Worm (Caenorhabditis elegans): ENCODE results near the gene srh-104.

Gene srh-104

DNA sequence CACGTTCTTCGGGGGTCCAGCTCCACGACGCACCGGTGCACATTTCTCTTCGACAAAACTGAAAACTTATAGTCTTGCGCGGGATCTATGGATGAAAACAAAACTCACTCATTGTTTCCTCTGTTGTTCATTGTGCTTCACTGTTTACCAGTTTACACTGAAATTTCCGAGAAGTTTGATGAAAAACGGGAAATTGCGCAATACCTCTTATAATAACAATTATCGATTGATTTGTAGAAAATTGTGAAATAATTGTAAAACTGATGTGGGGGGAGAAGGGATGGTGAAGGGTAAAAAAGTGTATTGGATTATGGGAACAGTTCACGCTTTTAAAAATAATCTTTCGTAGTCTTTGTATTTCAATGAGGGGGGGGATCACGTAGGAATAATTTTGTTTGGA lies 14.5 kb downstream of the srh-104 start:
- peak in 1 of 2 experiments; percentile 97 for TF ChIP-seq unc-62 (GFP tag; optimal IDR thresholded peaks at IDR 0.05 in 1 of 2)
- no peak for TF ChIP-seq unc-62 (tag; optimal IDR thresholded peaks at IDR 0.05)
- no peak for TF ChIP-seq php-3 (GFP tag; IDR thresholded peaks at IDR 0.05)
- TF ChIP-seq F37D6.2 (tag; optimal IDR thresholded peaks at IDR 0.05) = no peak
- TF ChIP-seq hmg-1.1 (GFP tag; IDR thresholded peaks at IDR 0.05) = no peak
- no peak for TF ChIP-seq ZK337.2 (GFP tag; IDR thresholded peaks at IDR 0.05)
- no peak for TF ChIP-seq lin-39 (tag; optimal IDR thresholded peaks at IDR 0.05)

DNA sequence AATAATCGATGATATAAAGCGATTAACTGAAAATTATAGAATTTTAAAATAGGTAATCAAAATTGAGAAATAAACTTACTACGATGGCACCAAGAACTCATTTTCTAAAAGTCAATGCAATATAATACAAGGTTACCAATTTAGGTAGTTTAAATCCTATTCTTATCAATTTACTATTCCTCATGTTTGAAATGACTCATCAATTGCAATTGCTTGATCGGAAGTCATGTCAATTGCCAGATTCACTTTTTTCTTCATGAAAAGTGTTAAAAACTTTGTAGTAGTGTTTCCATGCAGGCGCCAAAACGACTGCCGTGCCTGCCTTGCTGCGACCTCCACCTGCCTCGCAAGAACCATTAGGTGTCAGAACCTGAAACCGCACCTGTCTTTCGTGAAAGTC lies 17.4 kb downstream of the srh-104 start, which contains the start of gene F11A5.13:
Gene F11A5.13 (minus strand): TSS at position 101 of the 400 bp plus-strand sequence.
- no peak for TF ChIP-seq dmd-9 (GFP tag; IDR thresholded peaks at IDR 0.05)
- no peak for TF ChIP-seq ceh-20 (GFP tag; IDR thresholded peaks at IDR 0.05)
- TF ChIP-seq mep-1 (tag; optimal IDR thresholded peaks at IDR 0.05) = no peak
- TF ChIP-seq hlh-30 (tag; optimal IDR thresholded peaks at IDR 0.05; ENCODE audit: insufficient read depth) = no peak
- no peak for TF ChIP-seq rbr-2 (tag; optimal IDR thresholded peaks at IDR 0.05)

- TF ChIP-seq mxl-3 (GFP tag; optimal IDR thresholded peaks at IDR 0.05) (no peak), duxl-1 (tag; optimal IDR thresholded peaks at IDR 0.05; ENCODE audit: poor library complexity) (no peak), R02D3.7 (tag; optimal IDR thresholded peaks at IDR 0.05) (no peak), Y105C5A.15 (GFP tag; IDR thresholded peaks at IDR 0.05) (no peak), nhr-48 (tag; optimal IDR thresholded peaks at IDR 0.05) (peak; percentile 35), pha-4 (GFP tag; IDR thresholded peaks at IDR 0.05) (0 out of 2 replicates have a peak, but pooled peaks have one; percentile 10), pha-4 (tag; optimal IDR thresholded peaks at IDR 0.05) (no peak), F26F4.8 (GFP tag; conservative IDR thresholded peaks at IDR 0.05) (no peak), nhr-102 (tag; optimal IDR thresholded peaks at IDR 0.05) (peak; percentile 14), ceh-32 (tag; optimal IDR thresholded peaks at IDR 0.05; ENCODE audit: poor library complexity) (no peak), dve-1 (tag; optimal IDR thresholded peaks at IDR 0.05; ENCODE audit: insufficient read depth) (peak; percentile 18), tra-1 (GFP tag; IDR thresholded peaks at IDR 0.05) (peak; percentile 42; the same call in 1 of the 2 replicates), Y48G9A.11 (GFP tag; IDR thresholded peaks at IDR 0.05) (peak; percentile 47; the same call in 1 of the 2 replicates), unc-130 (GFP tag; optimal IDR thresholded peaks at IDR 0.05) (peak; percentile 12), unc-62 (GFP tag; optimal IDR thresholded peaks at IDR 0.05 in 1 of 2) (no peak), unc-62 (tag; optimal IDR thresholded peaks at IDR 0.05) (no peak), fos-1 (tag; optimal IDR thresholded peaks at IDR 0.05) (no peak), lin-1 (GFP tag; IDR thresholded peaks at IDR 0.05) (no peak), dmd-6 (GFP tag; IDR thresholded peaks at IDR 0.05) (peak; percentile 42; the same call in 1 of the 2 replicates), nhr-111 (GFP tag; optimal IDR thresholded peaks at IDR 0.05) (no peak), mdt-29 (GFP tag; IDR thresholded peaks at IDR 0.05) (0 out of 2 replicates have a peak, but pooled peaks have one; percentile 25), hlh-11 (tag; optimal IDR thresholded peaks at IDR 0.05) (peak; percentile 14), lir-3 (tag; optimal IDR thresholded peaks at IDR 0.05) (no peak), F10B5.3 (tag; optimal IDR thresholded peaks at IDR 0.05) (no peak), D1046.2 (GFP tag; IDR thresholded peaks at IDR 0.05) (no peak), nhr-28 (tag; optimal IDR thresholded peaks at IDR 0.05) (no peak), lin-39 (tag; optimal IDR thresholded peaks at IDR 0.05) (no peak), F37D6.2 (tag; optimal IDR thresholded peaks at IDR 0.05) (no peak), nhr-6 (tag; optimal IDR thresholded peaks at IDR 0.05) (no peak), F49E8.2 (tag; optimal IDR thresholded peaks at IDR 0.05; ENCODE audit: borderline replicate concordance) (peak; percentile 81), Y75B8A.6 (GFP tag; IDR thresholded peaks at IDR 0.05) (0 out of 2 replicates have a peak, but pooled peaks have one; percentile 17), lin-38 (GFP tag; IDR thresholded peaks at IDR 0.05) (peak; percentile 40; the same call in 1 of the 2 replicates), snpc-1.2 (GFP tag; IDR thresholded peaks at IDR 0.05) (peak; percentile 65), ceh-44 (GFP tag; IDR thresholded peaks at IDR 0.05) (peak; percentile 85), ceh-82 (tag; optimal IDR thresholded peaks at IDR 0.05) (no peak), daf-16 (GFP tag; optimal IDR thresholded peaks at IDR 0.05) (peak in 1 of 2 experiments; percentile 31), daf-16 (tag; optimal IDR thresholded peaks at IDR 0.05) (no peak)
These were observed 18.4 kb downstream of the srh-104 start for ce11 chrV:16225524-16226116.

Data from whole organism, L4 larva.